Fruit fly (Drosophila melanogaster) whole organism, embryonic: ENCODE results near the gene Lcp65Ad.

Source experiments
- Asciz ChIP-seq: fragments of 200-800 bp; sonication (Bioruptor generic); optimal IDR thresholded peaks from 2 replicates; lab custom pipeline; 2017; ENCODE audit warnings: missing biosample characterization, mild to moderate bottlenecking, missing genetic modification characterization, missing genetic modification reagents
- CG14860 ChIP-seq: fragments of 200-800 bp; sonication (Bioruptor generic); IDR thresholded peaks from 3 replicates; pipeline ENCODE4 v1.3.6; 2022; ENCODE audit warnings: missing biosample characterization, missing genetic modification characterization; ENCODE audit not compliant: partially characterized antibody
- CG15514 ChIP-seq: fragments of 200-800 bp; sonication (Bioruptor generic); optimal IDR thresholded peaks from 3 replicates; lab custom pipeline; 2017; ENCODE audit warnings: missing biosample characterization, missing genetic modification characterization, mild to moderate bottlenecking, moderate library complexity, missing genetic modification reagents
- CG16779 ChIP-seq: fragments of 200-800 bp; sonication (Bioruptor generic); IDR thresholded peaks from 2 replicates; pipeline ENCODE4 v1.3.6; 2022; ENCODE audit warnings: missing biosample characterization, missing genetic modification characterization
- CG16813 ChIP-seq: fragments of 200-800 bp; sonication (Bioruptor generic); IDR thresholded peaks from 3 replicates; pipeline ENCODE4 v1.3.6; 2022; ENCODE audit warnings: missing biosample characterization, missing genetic modification characterization; ENCODE audit not compliant: partially characterized antibody
- CG17912 ChIP-seq: fragments of 200-800 bp; sonication (Bioruptor generic); optimal IDR thresholded peaks from 2 replicates; lab custom pipeline; 2018; ENCODE audit warnings: missing biosample characterization, mild to moderate bottlenecking, missing genetic modification characterization
- CG2116 ChIP-seq: fragments of 200-800 bp; sonication (Bioruptor generic); optimal IDR thresholded peaks from 3 replicates; lab custom pipeline; 2018; ENCODE audit warnings: missing biosample characterization, mild to moderate bottlenecking, missing genetic modification characterization
- CG2120 ChIP-seq: fragments of 200-800 bp; sonication (Bioruptor generic); optimal IDR thresholded peaks from 3 replicates; lab custom pipeline; 2016; ENCODE audit warnings: missing biosample characterization, missing genetic modification characterization
- CG3407 ChIP-seq: fragments of 200-800 bp; sonication (Bioruptor generic); optimal IDR thresholded peaks from 2 replicates; lab custom pipeline; 2018; ENCODE audit warnings: missing biosample characterization, mild to moderate bottlenecking, missing genetic modification characterization
- CG34422 ChIP-seq: fragments of 200-800 bp; sonication (Bioruptor generic); IDR thresholded peaks from 3 replicates; pipeline ENCODE4 v1.3.6; 2022; ENCODE audit warnings: missing biosample characterization, missing genetic modification characterization
- CG4282 ChIP-seq: fragments of 200-800 bp; sonication (Bioruptor generic); optimal IDR thresholded peaks from 2 replicates; lab custom pipeline; 2016; ENCODE audit warnings: missing biosample characterization, missing genetic modification characterization
- CG8089 ChIP-seq: fragments of 200-800 bp; sonication (Bioruptor generic); optimal IDR thresholded peaks from 3 replicates; lab custom pipeline; 2016; ENCODE audit warnings: missing biosample characterization, missing genetic modification characterization
- CG8765 ChIP-seq: fragments of 200-800 bp; sonication (Bioruptor generic); IDR thresholded peaks from 2 replicates; pipeline ENCODE4 v1.3.6; 2022; ENCODE audit warnings: missing biosample characterization, missing genetic modification characterization
- CG8944 ChIP-seq: fragments of 200-800 bp; sonication (Bioruptor generic); optimal IDR thresholded peaks from 3 replicates; lab custom pipeline; 2016; ENCODE audit warnings: missing biosample characterization, missing genetic modification characterization
- CG9797 ChIP-seq: fragments of 200-800 bp; sonication (Bioruptor generic); optimal IDR thresholded peaks from 3 replicates; lab custom pipeline; 2018; ENCODE audit warnings: missing biosample characterization, mild to moderate bottlenecking, missing genetic modification characterization
- Camta ChIP-seq: fragments of 200-800 bp; sonication (Bioruptor generic); optimal IDR thresholded peaks from 2 replicates; lab custom pipeline; 2016; ENCODE audit warnings: missing biosample characterization, missing genetic modification characterization
- E2f2 ChIP-seq: fragments of 200-800 bp; sonication (Bioruptor generic); IDR thresholded peaks from 2 replicates; pipeline ENCODE4 v1.3.6; 2022; ENCODE audit warnings: missing biosample characterization, missing genetic modification characterization
- Ets65A ChIP-seq: fragments of 200-800 bp; sonication (Bioruptor generic); peaks from one replicate; lab custom pipeline; 2016; ENCODE audit warnings: missing biosample characterization, missing genetic modification characterization
- H15 ChIP-seq: fragments of 200-800 bp; sonication (Bioruptor generic); IDR thresholded peaks from 3 replicates; pipeline ENCODE4 v1.3.6; 2022; ENCODE audit warnings: missing biosample characterization, missing genetic modification characterization
- HmgD ChIP-seq: fragments of 200-800 bp; sonication (Bioruptor generic); optimal IDR thresholded peaks from 3 replicates; lab custom pipeline; 2016; ENCODE audit warnings: missing biosample characterization, missing genetic modification characterization
- Hr3 ChIP-seq: fragments of 200-800 bp; sonication (Bioruptor generic); optimal IDR thresholded peaks from 3 replicates; lab custom pipeline; 2016; ENCODE audit warnings: missing biosample characterization, missing genetic modification characterization
- Hr39 ChIP-seq: fragments of >200 bp; optimal IDR thresholded peaks from 2 replicates; lab custom pipeline; 2017
- MBD-R2 ChIP-seq: fragments of 200-800 bp; sonication (Bioruptor generic); IDR thresholded peaks from 2 replicates; pipeline ENCODE4 v1.3.6; 2022; ENCODE audit warnings: missing biosample characterization, missing genetic modification characterization
- Side ChIP-seq: fragments of 200-800 bp; sonication (Bioruptor generic); optimal IDR thresholded peaks from 2 replicates; lab custom pipeline; 2016; ENCODE audit warnings: missing biosample characterization, missing genetic modification characterization
- abd-A ChIP-seq: fragments of 200-800 bp; sonication (Bioruptor generic); optimal IDR thresholded peaks from 3 replicates; lab custom pipeline; 2019; ENCODE audit warnings: missing biosample characterization, mild to moderate bottlenecking, missing genetic modification characterization, moderate library complexity
- ase ChIP-seq: fragments of 200-800 bp; sonication (Bioruptor generic); IDR thresholded peaks from 3 replicates; pipeline ENCODE4 v1.3.6; 2022; ENCODE audit warnings: missing biosample characterization, missing genetic modification characterization
- bab2 ChIP-seq: fragments of 200-800 bp; sonication (Bioruptor generic); optimal IDR thresholded peaks from 2 replicates; lab custom pipeline; 2016; ENCODE audit warnings: missing biosample characterization, missing genetic modification characterization
- bsh ChIP-seq, 2 experiments: fragments of 200-800 bp; sonication (Bioruptor generic); optimal IDR thresholded peaks; 2 replicates each; lab custom pipeline; 2017 to 2018; ENCODE audit warnings: mild to moderate bottlenecking in 2 of 2, missing biosample characterization in 2 of 2, missing genetic modification characterization in 2 of 2, moderate library complexity in 1 of 2
- corto ChIP-seq: fragments of 200-800 bp; sonication (Bioruptor generic); optimal IDR thresholded peaks from 2 replicates; lab custom pipeline; 2016; ENCODE audit warnings: missing biosample characterization, mild to moderate bottlenecking, missing genetic modification characterization, moderate library complexity
- crp ChIP-seq, 2 experiments: fragments of 200-800 bp; sonication (Bioruptor generic); optimal IDR thresholded peaks; 2 replicates in 1 of 2; 3 replicates in 1 of 2; lab custom pipeline; 2017; ENCODE audit warnings: missing biosample characterization in 2 of 2, missing genetic modification characterization in 2 of 2, mild to moderate bottlenecking in 1 of 2, moderate library complexity in 1 of 2
- dan ChIP-seq: fragments of 200-800 bp; sonication (Bioruptor generic); IDR thresholded peaks from 2 replicates; pipeline ENCODE4 v1.3.6; 2022; ENCODE audit warnings: missing biosample characterization, missing genetic modification characterization
- dati ChIP-seq: fragments of 200-800 bp; sonication (Bioruptor generic); IDR thresholded peaks from 2 replicates; pipeline ENCODE4 v1.3.6; 2022; ENCODE audit warnings: missing biosample characterization, missing genetic modification characterization
- dimm ChIP-seq: fragments of 200-800 bp; sonication (Bioruptor generic); IDR thresholded peaks from 2 replicates; pipeline ENCODE4 v1.3.6; 2022; ENCODE audit warnings: missing biosample characterization, missing genetic modification characterization
- dmrt11E ChIP-seq: fragments of 200-800 bp; sonication (Bioruptor generic); optimal IDR thresholded peaks from 3 replicates; lab custom pipeline; 2018; ENCODE audit warnings: missing biosample characterization, mild to moderate bottlenecking, missing genetic modification characterization, moderate library complexity
- emc ChIP-seq: fragments of 200-800 bp; sonication (Bioruptor generic); optimal IDR thresholded peaks from 2 replicates; lab custom pipeline; 2016; ENCODE audit warnings: missing biosample characterization, missing genetic modification characterization
- eve ChIP-seq, 2 experiments: fragments of >200 bp; optimal IDR thresholded peaks; 2 replicates each; lab custom pipeline; 2017; ENCODE audit warnings: missing biosample characterization in 2 of 2, missing genetic modification characterization in 2 of 2
- fru ChIP-seq: fragments of >200 bp; optimal IDR thresholded peaks from 2 replicates; lab custom pipeline; 2017
- gce ChIP-seq: fragments of 200-800 bp; sonication (Bioruptor generic); IDR thresholded peaks from 3 replicates; pipeline ENCODE4 v1.3.6; 2022; ENCODE audit warnings: missing biosample characterization, missing genetic modification characterization
- grn ChIP-seq: fragments of 200-800 bp; sonication (Bioruptor generic); optimal IDR thresholded peaks from 3 replicates; lab custom pipeline; 2017; ENCODE audit warnings: missing biosample characterization, missing genetic modification characterization
- her ChIP-seq: fragments of 200-800 bp; sonication (Bioruptor generic); optimal IDR thresholded peaks from 2 replicates; lab custom pipeline; 2016; ENCODE audit warnings: missing biosample characterization, missing genetic modification characterization
- ind ChIP-seq: fragments of 200-800 bp; sonication (Bioruptor generic); optimal IDR thresholded peaks from 3 replicates; lab custom pipeline; 2016; ENCODE audit warnings: missing biosample characterization, missing genetic modification characterization
- insv ChIP-seq, 2 experiments: fragments of 200-800 bp; sonication (Bioruptor generic); optimal IDR thresholded peaks; 3 replicates each; lab custom pipeline; 2016 to 2018; ENCODE audit warnings: missing biosample characterization in 2 of 2, missing genetic modification characterization in 2 of 2
- lilli ChIP-seq: fragments of 200-800 bp; sonication (Bioruptor generic); optimal IDR thresholded peaks from 3 replicates; lab custom pipeline; 2016; ENCODE audit warnings: missing biosample characterization, missing genetic modification characterization
- lmd ChIP-seq: fragments of 200-800 bp; sonication (Bioruptor generic); IDR thresholded peaks from 2 replicates; pipeline ENCODE4 v1.3.6; 2022; ENCODE audit warnings: missing biosample characterization, missing genetic modification characterization
- mld ChIP-seq: fragments of 200-800 bp; sonication (Bioruptor generic); IDR thresholded peaks from 3 replicates; pipeline ENCODE4 v1.3.6; 2022; ENCODE audit warnings: missing biosample characterization, missing genetic modification characterization; ENCODE audit not compliant: partially characterized antibody
- nerfin-2 ChIP-seq: fragments of 200-800 bp; sonication (Bioruptor generic); IDR thresholded peaks from 2 replicates; pipeline ENCODE4 v1.3.6; 2022; ENCODE audit warnings: missing biosample characterization, missing genetic modification characterization; ENCODE audit not compliant: partially characterized antibody
- oc ChIP-seq: fragments of 200-800 bp; sonication (Bioruptor generic); optimal IDR thresholded peaks from 2 replicates; lab custom pipeline; 2018; ENCODE audit warnings: missing biosample characterization, mild to moderate bottlenecking, missing genetic modification characterization, moderate library complexity
- row ChIP-seq: fragments of 200-800 bp; sonication (Bioruptor generic); IDR thresholded peaks from 3 replicates; pipeline ENCODE4 v1.3.6; 2022; ENCODE audit warnings: missing biosample characterization, missing genetic modification characterization
- sima ChIP-seq: fragments of 200-800 bp; sonication (Bioruptor generic); optimal IDR thresholded peaks from 2 replicates; lab custom pipeline; 2016; ENCODE audit warnings: missing biosample characterization, missing genetic modification characterization
- ssp ChIP-seq: fragments of 200-800 bp; sonication (Bioruptor generic); IDR thresholded peaks from 2 replicates; pipeline ENCODE4 v1.3.6; 2022; ENCODE audit warnings: missing biosample characterization, missing genetic modification characterization
- unpg ChIP-seq: fragments of 200-800 bp; sonication (Bioruptor generic); optimal IDR thresholded peaks from 3 replicates; lab custom pipeline; 2018; ENCODE audit warnings: missing biosample characterization, mild to moderate bottlenecking, missing genetic modification characterization, moderate library complexity
- wek ChIP-seq: fragments of 200-800 bp; sonication (Bioruptor generic); optimal IDR thresholded peaks from 3 replicates; lab custom pipeline; 2018; ENCODE audit warnings: missing biosample characterization, mild to moderate bottlenecking, missing genetic modification characterization, moderate library complexity
- wor ChIP-seq: fragments of 200-800 bp; sonication (Bioruptor generic); IDR thresholded peaks from 2 replicates; pipeline ENCODE4 v1.3.6; 2022; ENCODE audit warnings: missing biosample characterization, missing genetic modification characterization

The Lcp65Ad gene

dm6 chr3L:6173826-6174255, 30.6 kb downstream of the Lcp65Ad start, which contains the start of the genes fmt and CG7376 (continued):
- TF ChIP-seq mld = peak; percentile 61; the same call in 2 of the 3 replicates
- no peak for TF ChIP-seq wek
- peak; percentile 42 for TF ChIP-seq Ets65A
- TF ChIP-seq grn = no peak
- peak; percentile 93 for TF ChIP-seq CG2116 (GFP tag; lab: Kevin White, UChicago)
- no peak for TF ChIP-seq oc (tag; lab: Kevin White, UChicago)
- TF ChIP-seq Asciz (GFP tag; lab: Kevin White, UChicago) = no peak
- no peak for TF ChIP-seq wor (GFP tag; lab: Robert Waterston, UW)
- no peak for TF ChIP-seq CG8089
- no peak for TF ChIP-seq fru (lab: Kevin White, UChicago)
- no peak for TF ChIP-seq bsh (GFP tag; optimal IDR thresholded peaks at IDR 0.05; lab: Kevin White, UChicago)
- no peak for TF ChIP-seq eve (GFP tag; optimal IDR thresholded peaks at IDR 0.05; lab: Kevin White, UChicago)
- peak; percentile 89 for TF ChIP-seq CG14860 (GFP tag; lab: Robert Waterston, UW)
- TF ChIP-seq lilli (GFP tag; lab: Kevin White, UChicago) = peak; percentile 34
- TF ChIP-seq CG3407 (GFP tag; lab: Kevin White, UChicago) = no peak
- no peak for TF ChIP-seq CG8765 (GFP tag; lab: Robert Waterston, UW)
- no peak for TF ChIP-seq CG4282
- no peak for TF ChIP-seq CG15514 (GFP tag; lab: Kevin White, UChicago)
- TF ChIP-seq CG34422 = no peak
- peak; percentile 65 for TF ChIP-seq E2f2 (GFP tag; lab: Robert Waterston, UW)
- TF ChIP-seq emc (GFP tag; lab: Kevin White, UChicago) = no peak
- no peak for TF ChIP-seq dan (GFP tag; lab: Robert Waterston, UW)
- TF ChIP-seq MBD-R2 (GFP tag; lab: Robert Waterston, UW) = peak; percentile 46; the same call in 1 of the 2 replicates
- no peak for TF ChIP-seq dimm (GFP tag; lab: Robert Waterston, UW)
- peak; percentile 39 for TF ChIP-seq Hr3
- TF ChIP-seq row = peak; percentile 89
- no peak for TF ChIP-seq abd-A (tag; lab: Kevin White, UChicago)
- TF ChIP-seq insv (GFP tag; optimal IDR thresholded peaks at IDR 0.05; lab: Kevin White, UChicago) = no peak
- TF ChIP-seq nerfin-2 (GFP tag; lab: Robert Waterston, UW) = peak; percentile 90
- no peak for TF ChIP-seq CG8944 (GFP tag; lab: Kevin White, UChicago)
- TF ChIP-seq dmrt11E (tag; lab: Kevin White, UChicago) = peak; percentile 33
- TF ChIP-seq crp (GFP tag; optimal IDR thresholded peaks at IDR 0.05; lab: Kevin White, UChicago) = no peak
- peak; percentile 43 for TF ChIP-seq CG2120 (GFP tag; lab: Kevin White, UChicago)
- no peak for TF ChIP-seq lmd
- no peak for TF ChIP-seq unpg
- TF ChIP-seq gce (GFP tag; lab: Robert Waterston, UW) = no peak
- no peak for TF ChIP-seq corto (GFP tag; lab: Kevin White, UChicago)
- TF ChIP-seq CG16779 = no peak
- peak; percentile 81 for TF ChIP-seq CG16813 (GFP tag; lab: Robert Waterston, UW)
- TF ChIP-seq Side = no peak
- peak; percentile 31 for TF ChIP-seq ind (GFP tag; lab: Kevin White, UChicago)
- TF ChIP-seq CG17912 (GFP tag; lab: Kevin White, UChicago) = no peak
- no peak for TF ChIP-seq Camta (GFP tag; lab: Kevin White, UChicago)
- TF ChIP-seq ase (GFP tag; lab: Robert Waterston, UW) = no peak
- TF ChIP-seq her (GFP tag; lab: Kevin White, UChicago) = no peak
- no peak for TF ChIP-seq sima (GFP tag; lab: Kevin White, UChicago)
- no peak for TF ChIP-seq Hr39
- peak; percentile 16 for TF ChIP-seq CG9797 (GFP tag; lab: Kevin White, UChicago)
- TF ChIP-seq HmgD (GFP tag; lab: Kevin White, UChicago) = no peak
- TF ChIP-seq ssp (GFP tag; lab: Robert Waterston, UW) = peak; percentile 93
- no peak for TF ChIP-seq bab2 (GFP tag; lab: Kevin White, UChicago)
- TF ChIP-seq H15 (GFP tag; lab: Robert Waterston, UW) = no peak
- no peak for TF ChIP-seq dati (GFP tag; lab: Robert Waterston, UW)
